Fruit fly (Drosophila melanogaster): ENCODE results near the gene Srr.

DNA sequence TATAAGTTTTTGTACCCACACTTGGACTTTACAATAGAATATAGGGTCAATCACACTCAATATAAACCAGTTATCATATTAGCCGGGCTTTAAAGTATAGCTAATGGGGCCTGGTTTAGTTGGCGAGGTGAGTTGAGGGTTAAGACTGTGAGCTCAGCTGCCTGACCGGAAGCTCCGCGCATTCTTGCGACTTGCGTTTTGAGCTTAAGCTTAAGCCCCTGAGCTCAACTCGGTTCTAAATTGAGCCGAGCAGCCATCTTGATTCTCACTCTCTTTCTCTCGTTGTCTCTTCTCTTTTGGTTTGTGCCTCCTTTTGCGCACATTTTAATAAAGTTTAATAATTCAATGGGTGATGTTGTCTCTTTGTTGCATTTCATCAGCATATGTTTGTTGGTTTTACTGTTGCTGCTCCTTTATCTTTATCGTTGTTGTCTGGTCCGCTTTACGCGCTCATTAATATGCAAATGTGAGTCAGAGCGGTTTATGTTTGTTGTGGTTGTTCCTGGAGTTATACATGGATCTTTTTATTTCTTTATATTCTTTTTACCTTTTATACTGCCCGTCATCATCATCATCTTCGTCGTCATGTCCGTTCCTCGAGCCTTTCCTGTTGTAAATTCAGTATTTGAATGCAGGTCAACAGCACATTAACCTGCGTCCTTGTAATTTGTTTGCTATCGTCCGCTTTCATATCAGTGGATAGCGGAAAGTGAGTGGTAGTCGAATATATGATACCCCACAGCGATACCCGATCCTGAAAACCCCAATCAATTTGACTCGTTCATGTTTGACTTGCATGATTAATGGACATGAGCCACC lies 14.4 kb upstream of the Srr start:
- TF ChIP-seq Crg-1 (GFP tag; optimal IDR thresholded peaks at IDR 0.05) (no peak), Clk (GFP tag; optimal IDR thresholded peaks at IDR 0.05) (no peak), CG12768 (GFP tag; optimal IDR thresholded peaks at IDR 0.05) (no peak), CG11617 (GFP tag; optimal IDR thresholded peaks at IDR 0.05) (no peak), CG5204 (GFP tag; optimal IDR thresholded peaks at IDR 0.05) (no peak), CG33017 (tag; optimal IDR thresholded peaks at IDR 0.05) (no peak), Mnt (GFP tag; optimal IDR thresholded peaks at IDR 0.05) (no peak), kay (GFP tag; ENCODE audit: borderline replicate concordance) (no peak)
